Fruit fly (Drosophila melanogaster) whole organism, embryonic: ENCODE results near the gene mRpL32.

Experiments
- BEAF-32 ChIP-seq: fragments of 200-800 bp; sonication (Bioruptor generic); optimal IDR thresholded peaks from 3 replicates; lab custom pipeline; 2017; ENCODE audit warnings: missing biosample characterization, missing genetic modification characterization, mild to moderate bottlenecking, moderate library complexity, missing genetic modification reagents
- BtbVII ChIP-seq: fragments of 200-800 bp; sonication (Bioruptor generic); optimal IDR thresholded peaks from 3 replicates; lab custom pipeline; 2017; ENCODE audit warnings: missing biosample characterization, mild to moderate bottlenecking, missing genetic modification characterization
- Bteb2 ChIP-seq: fragments of 200-800 bp; sonication (Bioruptor generic); optimal IDR thresholded peaks from 2 replicates; lab custom pipeline; 2016; ENCODE audit warnings: missing biosample characterization, missing genetic modification characterization
- CG11504 ChIP-seq: fragments of 200-800 bp; sonication (Bioruptor generic); optimal IDR thresholded peaks from 3 replicates; lab custom pipeline; 2019; ENCODE audit warnings: missing biosample characterization, mild to moderate bottlenecking, missing genetic modification characterization, moderate library complexity
- CG13287 ChIP-seq: fragments of 200-800 bp; sonication (Bioruptor generic); IDR thresholded peaks from 2 replicates; pipeline ENCODE4 v1.3.6; 2022; ENCODE audit warnings: missing biosample characterization, missing genetic modification characterization; ENCODE audit not compliant: partially characterized antibody
- CG14050 ChIP-seq: fragments of 200-800 bp; sonication (Bioruptor generic); IDR thresholded peaks from 3 replicates; pipeline ENCODE4 v1.3.6; 2022; ENCODE audit warnings: missing biosample characterization, missing genetic modification characterization
- CG16813 ChIP-seq: fragments of 200-800 bp; sonication (Bioruptor generic); IDR thresholded peaks from 3 replicates; pipeline ENCODE4 v1.3.6; 2022; ENCODE audit warnings: missing biosample characterization, missing genetic modification characterization; ENCODE audit not compliant: partially characterized antibody
- CG16815 ChIP-seq: fragments of 200-800 bp; sonication (Bioruptor generic); optimal IDR thresholded peaks from 3 replicates; lab custom pipeline; 2017; ENCODE audit warnings: missing biosample characterization, mild to moderate bottlenecking, missing genetic modification characterization
- CG17568 ChIP-seq: fragments of 200-800 bp; sonication (Bioruptor generic); optimal IDR thresholded peaks from 2 replicates; lab custom pipeline; 2018; ENCODE audit warnings: missing biosample characterization, mild to moderate bottlenecking, missing genetic modification characterization, moderate library complexity
- CG17912 ChIP-seq: fragments of 200-800 bp; sonication (Bioruptor generic); optimal IDR thresholded peaks from 2 replicates; lab custom pipeline; 2018; ENCODE audit warnings: missing biosample characterization, mild to moderate bottlenecking, missing genetic modification characterization
- CG18262 ChIP-seq: fragments of 200-800 bp; optimal IDR thresholded peaks from 3 replicates; lab custom pipeline; 2019; ENCODE audit warnings: missing biosample characterization, mild to moderate bottlenecking, missing genetic modification characterization, moderate library complexity
- CG1832 ChIP-seq: fragments of 200-800 bp; sonication (Bioruptor generic); optimal IDR thresholded peaks from 2 replicates; lab custom pipeline; 2017; ENCODE audit warnings: missing biosample characterization, mild to moderate bottlenecking, missing genetic modification characterization, inconsistent platforms
- CG18599 ChIP-seq: fragments of 200-800 bp; sonication (Bioruptor generic); optimal IDR thresholded peaks from 3 replicates; lab custom pipeline; 2017; ENCODE audit warnings: missing biosample characterization, missing genetic modification characterization, mild to moderate bottlenecking, moderate library complexity, missing genetic modification reagents
- CG18764 ChIP-seq: fragments of 200-800 bp; sonication (Bioruptor generic); optimal IDR thresholded peaks from 3 replicates; lab custom pipeline; 2016; ENCODE audit warnings: missing biosample characterization, missing genetic modification characterization
- CG2116 ChIP-seq: fragments of 200-800 bp; sonication (Bioruptor generic); optimal IDR thresholded peaks from 3 replicates; lab custom pipeline; 2018; ENCODE audit warnings: missing biosample characterization, mild to moderate bottlenecking, missing genetic modification characterization
- CG2889 ChIP-seq: fragments of 200-800 bp; sonication (Bioruptor generic); IDR thresholded peaks from 3 replicates; pipeline ENCODE4 v1.3.6; 2022; ENCODE audit warnings: missing biosample characterization, missing genetic modification characterization
- CG3281 ChIP-seq: fragments of 200-800 bp; sonication (Bioruptor generic); optimal IDR thresholded peaks from 3 replicates; lab custom pipeline; 2017; ENCODE audit warnings: missing biosample characterization, mild to moderate bottlenecking, missing genetic modification characterization
- CG4328 ChIP-seq: fragments of 200-800 bp; sonication (Bioruptor generic); optimal IDR thresholded peaks from 3 replicates; lab custom pipeline; 2017; ENCODE audit warnings: missing biosample characterization, missing genetic modification reagents, missing genetic modification characterization
- CG4730 ChIP-seq: fragments of 200-800 bp; sonication (Bioruptor generic); IDR thresholded peaks from 2 replicates; pipeline ENCODE4 v1.3.6; 2022; ENCODE audit warnings: missing biosample characterization, missing genetic modification characterization
- CG4820 ChIP-seq: fragments of 200-800 bp; sonication (Bioruptor generic); optimal IDR thresholded peaks from 3 replicates; lab custom pipeline; 2016; ENCODE audit warnings: missing biosample characterization, missing genetic modification characterization
- CG4854 ChIP-seq: fragments of 200-800 bp; sonication (Bioruptor generic); optimal IDR thresholded peaks from 2 replicates; lab custom pipeline; 2016; ENCODE audit warnings: missing biosample characterization, missing genetic modification characterization, inconsistent platforms
- CG6254 ChIP-seq: fragments of 200-800 bp; sonication (Bioruptor generic); optimal IDR thresholded peaks from 3 replicates; lab custom pipeline; 2017; ENCODE audit warnings: mild to moderate bottlenecking, missing biosample characterization, missing genetic modification reagents, missing genetic modification characterization
- Camta ChIP-seq: fragments of 200-800 bp; sonication (Bioruptor generic); optimal IDR thresholded peaks from 2 replicates; lab custom pipeline; 2016; ENCODE audit warnings: missing biosample characterization, missing genetic modification characterization
- Dfd ChIP-seq, 2 experiments: fragments of >200 bp; optimal IDR thresholded peaks; 2 replicates each; lab custom pipeline; 2017; ENCODE audit warnings: missing biosample characterization in 2 of 2, missing genetic modification characterization in 2 of 2
- Hsf ChIP-seq: fragments of 200-800 bp; sonication (Bioruptor generic); optimal IDR thresholded peaks from 3 replicates; lab custom pipeline; 2016; ENCODE audit warnings: missing biosample characterization, missing genetic modification characterization
- NfI ChIP-seq: fragments of 200-800 bp; sonication (Bioruptor generic); optimal IDR thresholded peaks from 3 replicates; lab custom pipeline; 2018; ENCODE audit warnings: missing biosample characterization, mild to moderate bottlenecking, missing genetic modification characterization, moderate library complexity
- Ptx1 ChIP-seq: fragments of 200-800 bp; sonication (Bioruptor generic); IDR thresholded peaks from 2 replicates; pipeline ENCODE4 v1.3.6; 2022; ENCODE audit warnings: missing biosample characterization, missing genetic modification characterization
- Scr ChIP-seq: fragments of 200-800 bp; sonication (Bioruptor generic); IDR thresholded peaks from 2 replicates; pipeline ENCODE4 v1.3.6; 2022; ENCODE audit warnings: missing biosample characterization, missing genetic modification characterization; ENCODE audit not compliant: partially characterized antibody
- Side ChIP-seq: fragments of 200-800 bp; sonication (Bioruptor generic); optimal IDR thresholded peaks from 2 replicates; lab custom pipeline; 2016; ENCODE audit warnings: missing biosample characterization, missing genetic modification characterization
- Trl ChIP-seq, 3 experiments: fragments of >200 bp in 2 of 3; fragments of 200-800 bp in 1 of 3; sonication (Bioruptor generic) in 1 of 3; optimal IDR thresholded peaks; 2 replicates in 1 of 3; 3 replicates in 2 of 3; lab custom pipeline; 2016 to 2017; ENCODE audit warnings: missing biosample characterization in 1 of 3, missing genetic modification characterization in 1 of 3
- ab ChIP-seq: fragments of 200-800 bp; sonication (Bioruptor generic); optimal IDR thresholded peaks from 2 replicates; lab custom pipeline; 2016; ENCODE audit warnings: missing biosample characterization, missing genetic modification characterization
- abd-A ChIP-seq: fragments of 200-800 bp; sonication (Bioruptor generic); optimal IDR thresholded peaks from 3 replicates; lab custom pipeline; 2019; ENCODE audit warnings: missing biosample characterization, mild to moderate bottlenecking, missing genetic modification characterization, moderate library complexity
- aop ChIP-seq: fragments of 200-800 bp; sonication (Bioruptor generic); IDR thresholded peaks from 2 replicates; pipeline ENCODE4 v1.3.6; 2022; ENCODE audit warnings: missing biosample characterization, missing genetic modification characterization
- ash1 ChIP-seq: fragments of 200-800 bp; sonication (Bioruptor generic); optimal IDR thresholded peaks from 2 replicates; lab custom pipeline; 2018; ENCODE audit warnings: missing biosample characterization, mild to moderate bottlenecking, missing genetic modification characterization
- az2 ChIP-seq: fragments of 200-800 bp; sonication (Bioruptor generic); optimal IDR thresholded peaks from 3 replicates; lab custom pipeline; 2016; ENCODE audit warnings: missing biosample characterization, missing genetic modification characterization
- chm ChIP-seq: fragments of 200-800 bp; sonication (Bioruptor generic); IDR thresholded peaks from 2 replicates; pipeline ENCODE4 v1.3.6; 2022; ENCODE audit warnings: missing biosample characterization, missing genetic modification characterization
- fd102C ChIP-seq: fragments of 200-800 bp; sonication (Bioruptor generic); optimal IDR thresholded peaks from 2 replicates; lab custom pipeline; 2018; ENCODE audit warnings: missing biosample characterization, mild to moderate bottlenecking, missing genetic modification characterization, moderate library complexity
- grn ChIP-seq: fragments of 200-800 bp; sonication (Bioruptor generic); optimal IDR thresholded peaks from 3 replicates; lab custom pipeline; 2017; ENCODE audit warnings: missing biosample characterization, missing genetic modification characterization
- kni ChIP-seq: fragments of 200-800 bp; sonication (Bioruptor generic); optimal IDR thresholded peaks from 3 replicates; lab custom pipeline; 2017; ENCODE audit warnings: mild to moderate bottlenecking, missing biosample characterization, missing genetic modification reagents, missing genetic modification characterization
- knrl ChIP-seq: fragments of 200-800 bp; sonication (Bioruptor generic); IDR thresholded peaks from 3 replicates; pipeline ENCODE4 v1.3.6; 2022; ENCODE audit warnings: missing biosample characterization, missing genetic modification characterization; ENCODE audit not compliant: partially characterized antibody
- lab ChIP-seq: fragments of 200-800 bp; sonication (Bioruptor generic); optimal IDR thresholded peaks from 3 replicates; lab custom pipeline; 2017; ENCODE audit warnings: missing biosample characterization, missing genetic modification characterization, mild to moderate bottlenecking, moderate library complexity, missing genetic modification reagents
- lbe ChIP-seq: fragments of 200-800 bp; sonication (Bioruptor generic); optimal IDR thresholded peaks from 2 replicates; lab custom pipeline; 2016; ENCODE audit warnings: missing biosample characterization, mild to moderate bottlenecking, missing genetic modification characterization
- lola ChIP-seq, 3 experiments: fragments of >200 bp in 2 of 3; fragments of 200-800 bp in 1 of 3; sonication (Bioruptor generic) in 1 of 3; optimal IDR thresholded peaks; 2 replicates each; lab custom pipeline; 2017 to 2019; ENCODE audit warnings: missing biosample characterization in 3 of 3, missing genetic modification characterization in 3 of 3, mild to moderate bottlenecking in 1 of 3, moderate library complexity in 1 of 3
- luna ChIP-seq: fragments of 200-800 bp; sonication (Bioruptor generic); optimal IDR thresholded peaks from 2 replicates; lab custom pipeline; 2016; ENCODE audit warnings: missing biosample characterization, missing genetic modification characterization
- nom ChIP-seq: fragments of 200-800 bp; sonication (Bioruptor generic); optimal IDR thresholded peaks from 2 replicates; lab custom pipeline; 2017; ENCODE audit warnings: missing biosample characterization, missing genetic modification characterization, mild to moderate bottlenecking, moderate library complexity, missing genetic modification reagents
- p53 ChIP-seq: fragments of 200-800 bp; sonication (Bioruptor generic); optimal IDR thresholded peaks from 2 replicates; lab custom pipeline; 2016; ENCODE audit warnings: missing biosample characterization, missing genetic modification characterization
- salm ChIP-seq: fragments of 200-800 bp; sonication (Bioruptor generic); optimal IDR thresholded peaks from 2 replicates; lab custom pipeline; 2018; ENCODE audit warnings: missing biosample characterization, mild to moderate bottlenecking, missing genetic modification characterization

The mRpL32 gene

DNA sequence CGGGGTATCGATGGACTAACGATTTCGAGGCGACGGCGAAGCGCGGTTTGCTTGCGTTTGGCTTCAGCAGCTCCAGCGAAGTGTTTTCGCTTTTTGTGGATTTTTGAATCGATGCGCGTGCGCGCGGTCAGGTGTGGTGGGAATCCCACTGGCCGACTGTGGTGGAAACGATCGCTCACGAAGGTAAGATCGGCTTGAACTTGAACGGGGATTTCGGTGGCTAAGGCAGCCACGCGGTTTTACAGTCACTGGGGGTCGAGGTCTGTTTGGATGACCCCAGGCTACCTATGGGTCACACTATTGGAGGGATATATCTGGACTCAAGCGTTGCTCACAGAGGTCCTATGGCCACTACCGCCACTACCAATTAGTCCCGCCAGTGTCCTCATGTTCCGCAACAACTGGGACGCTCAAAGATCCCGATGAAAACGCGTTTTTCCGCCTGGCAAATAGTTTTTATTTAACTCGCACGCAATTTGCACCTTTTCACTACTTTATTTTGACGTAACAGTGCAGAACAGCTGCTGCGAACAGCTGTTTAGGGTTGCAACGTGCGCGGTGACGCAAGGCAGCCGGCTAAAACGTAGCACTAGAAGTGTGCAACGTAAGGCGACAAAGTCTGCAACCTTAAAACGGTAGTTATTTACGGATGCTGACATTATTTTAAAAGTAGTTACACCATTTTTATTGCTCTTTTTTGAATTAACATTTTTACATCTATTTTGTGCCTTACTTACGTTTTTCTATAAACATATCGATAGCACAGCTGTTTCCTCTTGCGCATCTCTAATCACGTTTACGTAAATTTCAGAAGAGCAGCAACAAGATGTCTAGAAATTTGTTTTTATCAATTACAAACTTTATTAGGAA, at the start of gene mRpL32, which contains the start of gene qless (continued):
- TF ChIP-seq Hsf (GFP tag; lab: Kevin White, UChicago), result peak; percentile 37
- TF ChIP-seq ash1, result no peak
- TF ChIP-seq CG18262, result peak; percentile 74
- TF ChIP-seq az2 (GFP tag; lab: Kevin White, UChicago), result peak; percentile 34
- no peak for TF ChIP-seq CG6254 (GFP tag; lab: Kevin White, UChicago)
- TF ChIP-seq CG1832 (GFP tag; lab: Kevin White, UChicago), result no peak
- TF ChIP-seq lola (GFP tag; optimal IDR thresholded peaks at IDR 0.05; lab: Kevin White, UChicago), result peak in 1 of 3 experiments; percentile 34
- peak; percentile 86 for TF ChIP-seq Ptx1 (GFP tag; lab: Robert Waterston, UW)
- TF ChIP-seq CG11504, result no peak
- no peak for TF ChIP-seq fd102C (GFP tag; lab: Kevin White, UChicago)
- peak; percentile 58 for TF ChIP-seq Camta
- no peak for TF ChIP-seq ab (GFP tag; lab: Kevin White, UChicago)
- TF ChIP-seq CG2889 (GFP tag; lab: Robert Waterston, UW), result no peak
- peak; percentile 35 for TF ChIP-seq NfI (GFP tag; lab: Kevin White, UChicago)
- TF ChIP-seq BEAF-32 (GFP tag; lab: Kevin White, UChicago), result peak; percentile 82
- TF ChIP-seq grn (GFP tag; lab: Kevin White, UChicago), result no peak
- TF ChIP-seq CG4730 (GFP tag; lab: Robert Waterston, UW), result peak; percentile 76
- peak; percentile 15 for TF ChIP-seq BtbVII (GFP tag; lab: Kevin White, UChicago)
- no peak for TF ChIP-seq lab (GFP tag; lab: Kevin White, UChicago)
- TF ChIP-seq CG17568 (GFP tag; lab: Kevin White, UChicago), result no peak
- peak; percentile 81 for TF ChIP-seq knrl (GFP tag; lab: Robert Waterston, UW)
- peak; percentile 69 for TF ChIP-seq CG4820 (GFP tag; lab: Kevin White, UChicago)
- no peak for TF ChIP-seq luna (GFP tag; lab: Kevin White, UChicago)
- peak; percentile 59 for TF ChIP-seq Side (GFP tag; lab: Kevin White, UChicago)
- TF ChIP-seq chm (GFP tag; lab: Robert Waterston, UW), result no peak
- no peak for TF ChIP-seq salm (tag; lab: Kevin White, UChicago)
- peak; percentile 48 for TF ChIP-seq CG4854
- peak; percentile 67 for TF ChIP-seq lbe (GFP tag; lab: Kevin White, UChicago)
- TF ChIP-seq abd-A, result no peak
- peak; percentile 28 for TF ChIP-seq Bteb2
- peak; percentile 93 for TF ChIP-seq CG13287 (GFP tag; lab: Robert Waterston, UW)
- TF ChIP-seq CG14050, result no peak
- TF ChIP-seq CG4328 (GFP tag; lab: Kevin White, UChicago), result no peak
- no peak for TF ChIP-seq Trl (optimal IDR thresholded peaks at IDR 0.05; lab: Kevin White, UChicago)
- peak; percentile 77 for TF ChIP-seq Trl (GFP tag; optimal IDR thresholded peaks at IDR 0.05; lab: Kevin White, UChicago)
- peak; percentile 79 for TF ChIP-seq CG18764 (GFP tag; lab: Kevin White, UChicago)
- TF ChIP-seq CG17912, result no peak
- TF ChIP-seq kni (GFP tag; lab: Kevin White, UChicago), result peak; percentile 24
- no peak for TF ChIP-seq CG16815 (GFP tag; lab: Kevin White, UChicago)
- TF ChIP-seq CG3281 (GFP tag; lab: Kevin White, UChicago), result peak; percentile 42
- TF ChIP-seq CG2116 (GFP tag; lab: Kevin White, UChicago), result peak; percentile 80
- TF ChIP-seq CG18599, result peak; percentile 55
- TF ChIP-seq Dfd (GFP tag; optimal IDR thresholded peaks at IDR 0.05; lab: Kevin White, UChicago), result no peak
- TF ChIP-seq nom (GFP tag; lab: Kevin White, UChicago), result no peak
- TF ChIP-seq aop (GFP tag; lab: Robert Waterston, UW), result no peak
- no peak for TF ChIP-seq p53
- TF ChIP-seq CG16813 (GFP tag; lab: Robert Waterston, UW), result peak; percentile 70
- peak; percentile 83 for TF ChIP-seq Scr (GFP tag; lab: Robert Waterston, UW)
